Worm (Caenorhabditis elegans) whole organism, L3 larva: ENCODE data around the gene cest-6.
A peak's percentile ranks its signal among the peaks of the same experiment; 100 is the strongest.

Experiments used
- R02D3.7 ChIP-seq: fragments of 150-350 bp; optimal IDR thresholded peaks from 2 replicates; lab custom pipeline; 2014; ENCODE audit warnings: missing biosample characterization, missing genetic modification characterization
- aly-2 ChIP-seq: fragments of 150-350 bp; optimal IDR thresholded peaks from 2 replicates; lab custom pipeline; 2014; ENCODE audit warnings: missing biosample characterization, missing genetic modification characterization
- ama-1 ChIP-seq: fragments of 150-350 bp; optimal IDR thresholded peaks from 2 replicates; lab custom pipeline; 2018
- ceh-28 ChIP-seq: fragments of 150-350 bp; optimal IDR thresholded peaks from 2 replicates; lab custom pipeline; 2014; ENCODE audit warnings: missing biosample characterization, missing genetic modification reagents, missing genetic modification characterization
- ceh-82 ChIP-seq: fragments of 150-350 bp; optimal IDR thresholded peaks from 2 replicates; lab custom pipeline; 2014; ENCODE audit warnings: missing biosample characterization, missing genetic modification characterization
- ceh-9 ChIP-seq: sonication (generic microtip); optimal IDR thresholded peaks from 2 replicates; lab custom pipeline; 2018; ENCODE audit warnings: missing biosample characterization, missing genetic modification characterization
- elt-1 ChIP-seq: fragments of 150-350 bp; optimal IDR thresholded peaks from 2 replicates; lab custom pipeline; 2014; ENCODE audit warnings: missing biosample characterization, missing genetic modification characterization
- elt-2 ChIP-seq: sonication (generic microtip); optimal IDR thresholded peaks from 2 replicates; lab custom pipeline; 2016; ENCODE audit warnings: missing genetic modification reagents, mild to moderate bottlenecking, missing genetic modification characterization, missing compliant biosample characterization
- elt-3 ChIP-seq, 3 experiments: fragments of 150-350 bp in 1 of 3; sonication (generic microtip) in 2 of 3; optimal IDR thresholded peaks; 2 replicates in 2 of 3; 4 replicates in 1 of 3; lab custom pipeline; 2014 to 2017; ENCODE audit warnings: missing biosample characterization in 3 of 3, missing genetic modification characterization in 3 of 3
- eor-1 ChIP-seq, 2 experiments: fragments of 150-350 bp; optimal IDR thresholded peaks; 2 replicates each; lab custom pipeline; 2014 to 2018; ENCODE audit warnings: missing biosample characterization in 2 of 2, missing genetic modification characterization in 2 of 2
- fkh-10 ChIP-seq: sonication (generic microtip); optimal IDR thresholded peaks from 2 replicates; lab custom pipeline; 2017; ENCODE audit warnings: missing biosample characterization, missing genetic modification reagents, missing genetic modification characterization
- fkh-2 ChIP-seq: fragments of 150-350 bp; optimal IDR thresholded peaks from 2 replicates; lab custom pipeline; 2014; ENCODE audit warnings: missing biosample characterization, missing genetic modification reagents, missing genetic modification characterization
- hmg-11 ChIP-seq: sonication (generic microtip); optimal IDR thresholded peaks from 2 replicates; lab custom pipeline; 2016; ENCODE audit warnings: missing genetic modification characterization, missing compliant biosample characterization
- jun-1 ChIP-seq: fragments of 150-350 bp; optimal IDR thresholded peaks from 2 replicates; lab custom pipeline; 2014; ENCODE audit warnings: missing biosample characterization, missing genetic modification reagents, missing genetic modification characterization
- lin-15B ChIP-seq: fragments of 150-350 bp; optimal IDR thresholded peaks from 2 replicates; lab custom pipeline; 2014; ENCODE audit warnings: missing biosample characterization, missing genetic modification characterization
- lin-39 ChIP-seq: fragments of 150-350 bp; optimal IDR thresholded peaks from 2 replicates; lab custom pipeline; 2018; ENCODE audit warnings: missing biosample characterization, missing genetic modification reagents, missing genetic modification characterization
- lsy-12 ChIP-seq: sonication (generic microtip); optimal IDR thresholded peaks from 2 replicates; lab custom pipeline; 2016; ENCODE audit warnings: mild to moderate bottlenecking, missing genetic modification characterization, missing compliant biosample characterization
- mml-1 ChIP-seq: fragments of 150-350 bp; sonication (generic microtip); optimal IDR thresholded peaks from 3 replicates; lab custom pipeline; 2014; ENCODE audit warnings: missing biosample characterization, missing genetic modification characterization
- nfya-1 ChIP-seq: sonication (generic microtip); optimal IDR thresholded peaks from 2 replicates; lab custom pipeline; 2017; ENCODE audit warnings: missing genetic modification characterization, mild to moderate bottlenecking, missing compliant biosample characterization, antibody characterized with exemption, moderate library complexity; ENCODE audit not compliant: insufficient read depth
- nhr-11 ChIP-seq: fragments of 150-350 bp; optimal IDR thresholded peaks from 2 replicates; lab custom pipeline; 2014; ENCODE audit warnings: missing biosample characterization, missing genetic modification characterization
- nhr-12 ChIP-seq: fragments of 150-350 bp; optimal IDR thresholded peaks from 2 replicates; lab custom pipeline; 2014; ENCODE audit warnings: missing biosample characterization, missing genetic modification characterization
- nhr-23 ChIP-seq: fragments of 150-350 bp; optimal IDR thresholded peaks from 2 replicates; lab custom pipeline; 2014; ENCODE audit warnings: missing biosample characterization, missing genetic modification reagents, missing genetic modification characterization
- nhr-25 ChIP-seq: sonication (generic microtip); optimal IDR thresholded peaks from 2 replicates; lab custom pipeline; 2017; ENCODE audit warnings: missing biosample characterization, missing genetic modification characterization
- nhr-28 ChIP-seq: fragments of 150-350 bp; optimal IDR thresholded peaks from 2 replicates; lab custom pipeline; 2014; ENCODE audit warnings: missing biosample characterization, missing genetic modification characterization
- nhr-67 ChIP-seq: fragments of 150-350 bp; optimal IDR thresholded peaks from 2 replicates; lab custom pipeline; 2014; ENCODE audit warnings: missing biosample characterization, missing genetic modification characterization
- pqm-1 ChIP-seq: fragments of 150-350 bp; optimal IDR thresholded peaks from 2 replicates; lab custom pipeline; 2017; ENCODE audit warnings: missing biosample characterization, missing genetic modification characterization, inconsistent platforms
- sea-2 ChIP-seq: fragments of 150-350 bp; sonication (generic microtip); optimal IDR thresholded peaks from 4 replicates; lab custom pipeline; 2014; ENCODE audit warnings: missing biosample characterization, missing genetic modification reagents, missing genetic modification characterization
- skn-1 ChIP-seq: fragments of 150-350 bp; optimal IDR thresholded peaks from 2 replicates; lab custom pipeline; 2014; ENCODE audit warnings: missing biosample characterization, missing genetic modification characterization
- unc-39 ChIP-seq: sonication (generic microtip); optimal IDR thresholded peaks from 4 replicates; lab custom pipeline; 2017; ENCODE audit warnings: missing biosample characterization, missing genetic modification characterization
- unc-62 ChIP-seq: fragments of 150-350 bp; sonication (generic microtip); optimal IDR thresholded peaks from 4 replicates; lab custom pipeline; 2014; ENCODE audit warnings: missing biosample characterization, missing genetic modification reagents, missing genetic modification characterization
- zag-1 ChIP-seq: fragments of 150-350 bp; optimal IDR thresholded peaks from 2 replicates; lab custom pipeline; 2014; ENCODE audit warnings: missing biosample characterization, missing genetic modification characterization
- ztf-11 ChIP-seq: fragments of 150-350 bp; optimal IDR thresholded peaks from 2 replicates; lab custom pipeline; 2014; ENCODE audit warnings: missing biosample characterization, missing genetic modification characterization
- ztf-4 ChIP-seq: fragments of 150-350 bp; optimal IDR thresholded peaks from 2 replicates; lab custom pipeline; 2014; ENCODE audit warnings: missing biosample characterization, missing genetic modification characterization

cest-6 gene

DNA sequence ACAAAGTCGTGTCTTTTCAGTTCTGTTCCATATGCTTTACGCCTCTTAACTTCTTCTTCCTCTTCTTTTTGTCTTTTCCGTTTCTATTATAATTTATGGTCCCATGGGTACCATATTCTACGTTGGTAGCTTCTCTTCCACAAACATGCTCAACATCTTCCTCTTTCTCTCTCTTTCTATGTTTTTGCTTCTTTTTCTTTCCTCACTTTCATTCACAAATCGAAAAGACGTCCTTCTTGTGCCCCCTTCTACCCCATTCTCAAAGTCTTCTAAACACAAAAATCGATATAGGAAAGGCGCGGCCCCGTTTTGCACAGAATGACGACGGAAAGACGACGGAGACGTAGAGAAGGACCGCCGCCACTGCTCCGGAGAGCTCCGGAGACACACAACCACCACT, 30.4 kb upstream of the cest-6 start:
- no peak for TF ChIP-seq ztf-4 (tag; lab: Kevin White, UChicago)
- TF ChIP-seq elt-1, result peak; percentile 35
- peak; percentile 2 for TF ChIP-seq ceh-28
- no peak for TF ChIP-seq hmg-11 (tag; lab: Kevin White, UChicago)
- TF ChIP-seq nfya-1 (tag; lab: Kevin White, UChicago), result peak; percentile 62
- TF ChIP-seq lsy-12 (tag; lab: Kevin White, UChicago), result no peak
- TF ChIP-seq aly-2, result no peak
- no peak for TF ChIP-seq ceh-82
- TF ChIP-seq fkh-10 (GFP tag; lab: Kevin White, UChicago), result no peak
- no peak for TF ChIP-seq pqm-1
- peak; percentile 50 for TF ChIP-seq lin-39 (tag; lab: Kevin White, UChicago)
- TF ChIP-seq elt-3 (tag; optimal IDR thresholded peaks at IDR 0.05; lab: Kevin White, UChicago), result no peak

DNA sequence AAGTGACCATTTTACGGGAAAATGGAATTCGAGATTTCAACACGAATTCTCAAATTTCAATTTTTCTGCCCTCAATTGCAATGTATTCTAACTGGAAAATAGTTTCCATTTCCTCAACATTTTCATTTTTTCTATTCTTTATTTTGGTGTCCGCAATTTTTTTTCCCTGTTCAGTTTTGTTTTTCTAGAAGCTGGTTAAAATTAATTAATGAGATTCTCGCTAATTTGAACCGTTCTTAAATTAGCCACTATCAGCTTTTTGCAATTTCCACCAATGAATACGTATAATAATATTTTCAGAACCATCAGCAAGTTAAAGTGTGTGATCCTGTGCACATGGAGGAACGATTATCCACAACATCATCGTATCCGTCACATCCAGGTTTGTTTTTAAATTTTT, 29.0 kb upstream of the cest-6 start, which contains the start of gene jnk-1:
jnk-1 (plus strand) TSS at position 301 of the 400 bp plus-strand sequence.
- no peak for TF ChIP-seq nhr-11 (tag; lab: Kevin White, UChicago)
- no peak for TF ChIP-seq nhr-12 (tag; lab: Kevin White, UChicago)
- no peak for TF ChIP-seq nhr-67 (tag; lab: Kevin White, UChicago)
- no peak for TF ChIP-seq nfya-1 (tag; lab: Kevin White, UChicago)
- TF ChIP-seq nhr-28, result no peak
- TF ChIP-seq hmg-11 (tag; lab: Kevin White, UChicago), result no peak
- TF ChIP-seq unc-39, result no peak
- no peak for TF ChIP-seq lin-15B (tag; lab: Kevin White, UChicago)
- TF ChIP-seq zag-1 (tag; lab: Kevin White, UChicago), result no peak
- TF ChIP-seq elt-1, result no peak
- TF ChIP-seq ceh-9 (tag; lab: Kevin White, UChicago), result no peak
- no peak for TF ChIP-seq ztf-11 (tag; lab: Kevin White, UChicago)
- TF ChIP-seq elt-3 (tag; optimal IDR thresholded peaks at IDR 0.05; lab: Kevin White, UChicago), result no peak
- no peak for TF ChIP-seq jun-1 (tag; lab: Kevin White, UChicago)

DNA sequence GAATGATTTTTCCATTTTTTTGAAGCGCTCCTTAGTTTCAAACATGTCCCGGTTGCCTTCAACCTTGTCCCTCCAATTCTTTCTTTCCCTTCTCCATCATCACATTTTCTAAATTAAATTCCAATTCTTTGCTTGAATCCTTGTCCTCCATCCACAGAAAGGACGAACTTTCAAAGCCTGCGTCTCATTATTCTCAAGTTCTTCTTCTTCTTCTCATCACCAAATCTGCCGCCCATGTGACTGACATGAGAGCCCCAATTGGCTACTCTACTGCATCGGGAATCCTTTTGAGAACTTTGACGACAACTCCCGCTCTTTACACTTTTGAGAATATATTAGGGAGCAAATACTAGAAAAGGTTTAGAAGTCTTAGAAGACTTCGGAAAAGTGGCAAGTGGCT, 28.4 kb upstream of the cest-6 start:
- peak; percentile 78 for TF ChIP-seq nfya-1 (tag; lab: Kevin White, UChicago)
- TF ChIP-seq fkh-10 (GFP tag; lab: Kevin White, UChicago), result peak; percentile 92
- no peak for TF ChIP-seq mml-1 (tag; lab: Kevin White, UChicago)

DNA sequence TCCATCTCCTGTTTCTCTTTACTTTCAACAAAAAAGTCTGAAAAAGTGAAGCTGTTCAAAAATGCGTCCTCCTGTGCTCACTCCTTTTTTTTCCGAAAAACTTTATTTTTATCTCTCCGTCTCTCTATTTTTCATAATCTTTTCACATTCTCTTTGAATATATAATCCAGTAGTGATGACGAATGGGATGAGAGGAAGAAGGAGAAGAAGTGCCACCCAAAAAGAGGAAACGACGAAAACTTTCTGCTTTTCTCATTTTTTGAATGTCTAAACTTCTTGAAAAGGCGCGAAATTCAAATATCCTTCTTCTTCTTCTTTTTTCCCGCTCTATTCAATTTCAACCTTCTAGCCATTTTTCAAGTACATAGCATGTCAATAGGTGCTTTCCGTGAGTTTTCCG, 26.4 kb upstream of the cest-6 start:
- TF ChIP-seq nfya-1 (tag; lab: Kevin White, UChicago) (peak; percentile 23), ama-1 (no peak), nhr-23 (tag; lab: Kevin White, UChicago) (no peak), fkh-10 (GFP tag; lab: Kevin White, UChicago) (peak; percentile 90), ceh-9 (tag; lab: Kevin White, UChicago) (no peak), ztf-4 (tag; lab: Kevin White, UChicago) (no peak), sea-2 (GFP tag; lab: Kevin White, UChicago) (no peak), lin-15B (tag; lab: Kevin White, UChicago) (peak; percentile 13), nhr-25 (tag; lab: Kevin White, UChicago) (no peak), jun-1 (tag; lab: Kevin White, UChicago) (no peak), unc-39 (no peak), elt-1 (no peak), elt-2 (tag; lab: Kevin White, UChicago) (no peak)

DNA sequence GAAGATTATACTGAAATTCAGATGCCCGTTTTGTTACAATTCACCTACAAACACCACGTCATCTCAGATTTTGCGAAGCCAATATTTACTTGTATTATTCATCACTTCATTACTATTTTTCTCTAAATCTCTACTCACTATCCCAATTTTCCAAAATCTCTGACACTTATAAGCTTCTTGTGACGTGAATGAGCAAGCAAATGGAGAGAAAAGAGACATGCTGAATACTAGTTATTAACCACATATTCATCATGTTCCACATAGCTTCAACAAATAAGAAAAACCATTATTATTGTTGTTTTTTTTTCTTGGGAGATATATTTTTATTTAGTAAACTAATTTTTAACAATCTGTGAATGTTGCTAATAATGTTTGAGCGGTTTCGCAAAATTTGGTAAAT, 22.9 kb upstream of the cest-6 start:
- TF ChIP-seq elt-1, result no peak
- no peak for TF ChIP-seq skn-1 (tag; lab: Kevin White, UChicago)
- no peak for TF ChIP-seq eor-1 (tag; optimal IDR thresholded peaks at IDR 0.05; lab: Kevin White, UChicago)
- no peak for TF ChIP-seq aly-2
- no peak for TF ChIP-seq fkh-2 (tag; lab: Kevin White, UChicago)
- TF ChIP-seq lsy-12 (tag; lab: Kevin White, UChicago), result no peak
- no peak for TF ChIP-seq elt-2 (tag; lab: Kevin White, UChicago)
- no peak for TF ChIP-seq unc-62 (GFP tag; lab: Kevin White, UChicago)
- no peak for TF ChIP-seq jun-1 (tag; lab: Kevin White, UChicago)
- no peak for TF ChIP-seq sea-2 (GFP tag; lab: Kevin White, UChicago)
- TF ChIP-seq lin-15B (tag; lab: Kevin White, UChicago), result no peak
- TF ChIP-seq R02D3.7, result no peak
- TF ChIP-seq nhr-23 (tag; lab: Kevin White, UChicago), result no peak
